Fruit fly (Drosophila melanogaster) whole organism, embryonic: Measurements from ENCODE around the gene Drsl1.

Source experiments
- Awh ChIP-seq: fragments of 200-800 bp; sonication (Bioruptor generic); IDR thresholded peaks from 2 replicates; pipeline ENCODE4, ENCODE4 v1.3.6; 2022; ENCODE audit warnings: missing biosample characterization, missing genetic modification characterization
- CG12104 ChIP-seq: fragments of 200-800 bp; sonication (Bioruptor generic); optimal IDR thresholded peaks from 3 replicates; lab custom pipeline; 2016; ENCODE audit warnings: missing biosample characterization, missing genetic modification characterization
- CG12236 ChIP-seq: fragments of 200-800 bp; sonication (Bioruptor generic); optimal IDR thresholded peaks from 2 replicates; lab custom pipeline; 2016; ENCODE audit warnings: missing biosample characterization, missing genetic modification characterization
- CG1233 ChIP-seq: fragments of 200-800 bp; sonication (Bioruptor generic); optimal IDR thresholded peaks from 4 replicates; lab custom pipeline; 2018; ENCODE audit warnings: missing biosample characterization, mild to moderate bottlenecking, missing genetic modification characterization
- CG15073 ChIP-seq: fragments of 200-800 bp; sonication (Bioruptor generic); optimal IDR thresholded peaks from 2 replicates; lab custom pipeline; 2016; ENCODE audit warnings: missing biosample characterization, missing genetic modification characterization
- CG1647 ChIP-seq: fragments of 200-800 bp; sonication (Bioruptor generic); optimal IDR thresholded peaks from 3 replicates; lab custom pipeline; 2016; ENCODE audit warnings: missing biosample characterization, missing genetic modification characterization
- CG16815 ChIP-seq: fragments of 200-800 bp; sonication (Bioruptor generic); optimal IDR thresholded peaks from 3 replicates; lab custom pipeline; 2017; ENCODE audit warnings: missing biosample characterization, mild to moderate bottlenecking, missing genetic modification characterization
- CG17912 ChIP-seq: fragments of 200-800 bp; sonication (Bioruptor generic); optimal IDR thresholded peaks from 2 replicates; lab custom pipeline; 2018; ENCODE audit warnings: missing biosample characterization, mild to moderate bottlenecking, missing genetic modification characterization
- CG1792 ChIP-seq: fragments of 200-800 bp; sonication (Bioruptor generic); optimal IDR thresholded peaks from 2 replicates; lab custom pipeline; 2016; ENCODE audit warnings: missing biosample characterization, missing genetic modification characterization
- CG1832 ChIP-seq: fragments of 200-800 bp; sonication (Bioruptor generic); optimal IDR thresholded peaks from 2 replicates; lab custom pipeline; 2017; ENCODE audit warnings: missing biosample characterization, mild to moderate bottlenecking, missing genetic modification characterization, inconsistent platforms
- CG2678 ChIP-seq: fragments of 200-800 bp; sonication (Bioruptor generic); optimal IDR thresholded peaks from 3 replicates; lab custom pipeline; 2019; ENCODE audit warnings: missing biosample characterization, mild to moderate bottlenecking, missing genetic modification characterization, moderate library complexity
- CG2712 ChIP-seq: fragments of 200-800 bp; optimal IDR thresholded peaks from 3 replicates; lab custom pipeline; 2019; ENCODE audit warnings: missing biosample characterization, mild to moderate bottlenecking, missing genetic modification characterization, moderate library complexity
- CG31388 ChIP-seq: fragments of 200-800 bp; sonication (Bioruptor generic); optimal IDR thresholded peaks from 2 replicates; lab custom pipeline; 2016; ENCODE audit warnings: missing biosample characterization, missing genetic modification characterization
- CG31441 ChIP-seq: fragments of 200-800 bp; sonication (Bioruptor generic); IDR thresholded peaks from 2 replicates; pipeline ENCODE4 v1.3.6; 2022; ENCODE audit warnings: missing biosample characterization, missing genetic modification characterization
- CG7928 ChIP-seq: fragments of 200-800 bp; sonication (Bioruptor generic); optimal IDR thresholded peaks from 2 replicates; lab custom pipeline; 2017; ENCODE audit warnings: missing biosample characterization, mild to moderate bottlenecking, missing genetic modification characterization
- CG8359 ChIP-seq: fragments of 200-800 bp; sonication (Bioruptor generic); optimal IDR thresholded peaks from 2 replicates; lab custom pipeline; 2017; ENCODE audit warnings: missing biosample characterization, mild to moderate bottlenecking, missing genetic modification characterization, borderline replicate concordance
- CG9215 ChIP-seq: fragments of 200-800 bp; sonication (Bioruptor generic); IDR thresholded peaks from 2 replicates; pipeline ENCODE4 v1.3.6; 2022; ENCODE audit warnings: missing biosample characterization, missing genetic modification characterization
- CG9437 ChIP-seq: fragments of 200-800 bp; sonication (Bioruptor generic); optimal IDR thresholded peaks from 2 replicates; lab custom pipeline; 2018; ENCODE audit warnings: missing biosample characterization, mild to moderate bottlenecking, missing genetic modification characterization
- CTCF ChIP-seq: fragments of 200-800 bp; sonication (Bioruptor generic); optimal IDR thresholded peaks from 2 replicates; lab custom pipeline; 2017; ENCODE audit warnings: missing biosample characterization, mild to moderate bottlenecking, missing genetic modification characterization, moderate library complexity
- Camta ChIP-seq: fragments of 200-800 bp; sonication (Bioruptor generic); optimal IDR thresholded peaks from 2 replicates; lab custom pipeline; 2016; ENCODE audit warnings: missing biosample characterization, missing genetic modification characterization
- CkIIα-i1 ChIP-seq: fragments of 200-800 bp; sonication (Bioruptor generic); IDR thresholded peaks from 2 replicates; pipeline ENCODE4 v1.3.6; 2022; ENCODE audit warnings: missing biosample characterization, missing genetic modification characterization
- Hr3 ChIP-seq: fragments of 200-800 bp; sonication (Bioruptor generic); optimal IDR thresholded peaks from 3 replicates; lab custom pipeline; 2016; ENCODE audit warnings: missing biosample characterization, missing genetic modification characterization
- Hr78 ChIP-seq, 2 experiments: fragments of 200-800 bp in 1 of 2; fragments of >200 bp in 1 of 2; sonication (Bioruptor generic) in 1 of 2; optimal IDR thresholded peaks; 2 replicates each; lab custom pipeline; 2017 to 2019; ENCODE audit warnings: missing biosample characterization in 2 of 2, missing genetic modification characterization in 2 of 2, mild to moderate bottlenecking in 1 of 2, moderate library complexity in 1 of 2
- Jarid2 ChIP-seq: fragments of 200-800 bp; sonication (Bioruptor generic); optimal IDR thresholded peaks from 3 replicates; lab custom pipeline; 2017; ENCODE audit warnings: mild to moderate bottlenecking, missing biosample characterization, missing genetic modification reagents, missing genetic modification characterization
- Kr ChIP-seq: fragments of 200-800 bp; sonication (Bioruptor generic); optimal IDR thresholded peaks from 2 replicates; lab custom pipeline; 2017; ENCODE audit warnings: missing biosample characterization, mild to moderate bottlenecking, missing genetic modification characterization
- Lhr ChIP-seq: fragments of 200-800 bp; sonication (Bioruptor generic); optimal IDR thresholded peaks from 3 replicates; lab custom pipeline; 2017; ENCODE audit warnings: mild to moderate bottlenecking, missing biosample characterization, missing genetic modification reagents, missing genetic modification characterization
- MBD-R2 ChIP-seq: fragments of 200-800 bp; sonication (Bioruptor generic); IDR thresholded peaks from 2 replicates; pipeline ENCODE4 v1.3.6; 2022; ENCODE audit warnings: missing biosample characterization, missing genetic modification characterization
- Opbp ChIP-seq: fragments of 200-800 bp; sonication (Bioruptor generic); IDR thresholded peaks from 3 replicates; pipeline ENCODE4 v1.3.6; 2022; ENCODE audit warnings: missing biosample characterization, missing genetic modification characterization; ENCODE audit not compliant: partially characterized antibody
- Ravus ChIP-seq: fragments of 200-800 bp; sonication (Bioruptor generic); IDR thresholded peaks from 2 replicates; pipeline ENCODE4 v1.3.6; 2022; ENCODE audit warnings: missing biosample characterization, missing genetic modification characterization
- Sox100B ChIP-seq: fragments of 200-800 bp; sonication (Bioruptor generic); optimal IDR thresholded peaks from 3 replicates; lab custom pipeline; 2018; ENCODE audit warnings: missing biosample characterization, mild to moderate bottlenecking, missing genetic modification characterization
- YL-1 ChIP-seq: fragments of 200-800 bp; sonication (Bioruptor generic); optimal IDR thresholded peaks from 3 replicates; lab custom pipeline; 2017; ENCODE audit warnings: missing biosample characterization, mild to moderate bottlenecking, missing genetic modification characterization
- ato ChIP-seq: fragments of 200-800 bp; sonication (Bioruptor generic); IDR thresholded peaks from 2 replicates; pipeline ENCODE4 v1.3.6; 2022; ENCODE audit warnings: missing biosample characterization, missing genetic modification characterization; ENCODE audit not compliant: partially characterized antibody
- bab2 ChIP-seq: fragments of 200-800 bp; sonication (Bioruptor generic); optimal IDR thresholded peaks from 2 replicates; lab custom pipeline; 2016; ENCODE audit warnings: missing biosample characterization, missing genetic modification characterization
- bbx ChIP-seq: fragments of 200-800 bp; sonication (Bioruptor generic); IDR thresholded peaks from 2 replicates; pipeline ENCODE4 v1.3.6; 2022; ENCODE audit warnings: missing biosample characterization, missing genetic modification characterization; ENCODE audit not compliant: partially characterized antibody
- bsh ChIP-seq, 2 experiments: fragments of 200-800 bp; sonication (Bioruptor generic); optimal IDR thresholded peaks; 2 replicates each; lab custom pipeline; 2017 to 2018; ENCODE audit warnings: mild to moderate bottlenecking in 2 of 2, missing biosample characterization in 2 of 2, missing genetic modification characterization in 2 of 2, moderate library complexity in 1 of 2
- ci ChIP-seq: fragments of 200-800 bp; sonication (Bioruptor generic); IDR thresholded peaks from 3 replicates; pipeline ENCODE4 v1.3.6; 2022; ENCODE audit warnings: missing biosample characterization, missing genetic modification characterization
- da ChIP-seq: fragments of 200-800 bp; sonication (Bioruptor generic); optimal IDR thresholded peaks from 2 replicates; lab custom pipeline; 2016; ENCODE audit warnings: missing biosample characterization, missing genetic modification characterization
- danr ChIP-seq: fragments of 200-800 bp; sonication (Bioruptor generic); IDR thresholded peaks from 2 replicates; pipeline ENCODE4 v1.3.6; 2022; ENCODE audit warnings: missing biosample characterization, missing genetic modification characterization
- dimm ChIP-seq: fragments of 200-800 bp; sonication (Bioruptor generic); IDR thresholded peaks from 2 replicates; pipeline ENCODE4 v1.3.6; 2022; ENCODE audit warnings: missing biosample characterization, missing genetic modification characterization
- gce ChIP-seq: fragments of 200-800 bp; sonication (Bioruptor generic); IDR thresholded peaks from 3 replicates; pipeline ENCODE4 v1.3.6; 2022; ENCODE audit warnings: missing biosample characterization, missing genetic modification characterization
- gsb-n ChIP-seq: fragments of 200-800 bp; sonication (Bioruptor generic); optimal IDR thresholded peaks from 3 replicates; lab custom pipeline; 2018; ENCODE audit warnings: missing biosample characterization, mild to moderate bottlenecking, missing genetic modification characterization
- hb ChIP-seq: fragments of 200-800 bp; sonication (Bioruptor generic); IDR thresholded peaks from 3 replicates; pipeline ENCODE4 v1.3.6; 2022; ENCODE audit warnings: missing biosample characterization, missing genetic modification characterization; ENCODE audit not compliant: partially characterized antibody
- lov ChIP-seq, 2 experiments: fragments of 200-800 bp in 1 of 2; fragments of >200 bp in 1 of 2; sonication (Bioruptor generic) in 1 of 2; IDR thresholded peaks in 1 of 2; optimal IDR thresholded peaks in 1 of 2; 2 replicates in 1 of 2; 3 replicates in 1 of 2; pipeline versions ENCODE4 v1.3.6 to Lab custom; 2017 to 2022; ENCODE audit warnings: missing biosample characterization in 1 of 2, missing genetic modification characterization in 1 of 2
- pros ChIP-seq: fragments of 200-800 bp; sonication (Bioruptor generic); optimal IDR thresholded peaks from 3 replicates; lab custom pipeline; 2019; ENCODE audit warnings: missing biosample characterization, mild to moderate bottlenecking, missing genetic modification characterization, moderate library complexity
- ranshi ChIP-seq: fragments of 200-800 bp; sonication (Bioruptor generic); IDR thresholded peaks from 2 replicates; pipeline ENCODE4 v1.3.6; 2022; ENCODE audit warnings: missing biosample characterization, missing genetic modification characterization
- sc ChIP-seq, 3 experiments: fragments of >200 bp in 2 of 3; fragments of 200-800 bp in 1 of 3; sonication (Bioruptor generic) in 1 of 3; optimal IDR thresholded peaks; 2 replicates in 2 of 3; 3 replicates in 1 of 3; lab custom pipeline; 2017; ENCODE audit warnings: mild to moderate bottlenecking in 1 of 3, missing biosample characterization in 1 of 3, missing genetic modification characterization in 1 of 3, missing genetic modification reagents in 1 of 3
- sug ChIP-seq: fragments of 200-800 bp; optimal IDR thresholded peaks from 2 replicates; lab custom pipeline; 2019; ENCODE audit warnings: missing biosample characterization, mild to moderate bottlenecking, missing genetic modification characterization, moderate library complexity
- toy ChIP-seq: fragments of 200-800 bp; sonication (Bioruptor generic); IDR thresholded peaks from 2 replicates; pipeline ENCODE4 v1.3.6; 2022; ENCODE audit warnings: missing biosample characterization, missing genetic modification characterization
- ttk ChIP-seq: fragments of 200-800 bp; sonication (Bioruptor generic); IDR thresholded peaks from 2 replicates; pipeline ENCODE4 v2.1.2; 2022; ENCODE audit warnings: missing biosample characterization, missing genetic modification characterization
- unpg ChIP-seq: fragments of 200-800 bp; sonication (Bioruptor generic); optimal IDR thresholded peaks from 3 replicates; lab custom pipeline; 2018; ENCODE audit warnings: missing biosample characterization, mild to moderate bottlenecking, missing genetic modification characterization, moderate library complexity

The Drsl1 gene

dm6 chr3L:3319223-3319643 is 16.4 kb downstream of the Drsl1 start, which contains the start of the genes PIG-C, CG12016 and Dpm2 (continued):
- no peak; the same call in none of the 2 replicates for TF ChIP-seq CG9215 (GFP tag; lab: Robert Waterston, UW)
- TF ChIP-seq Hr78 (GFP tag; optimal IDR thresholded peaks at IDR 0.05; lab: Kevin White, UChicago): no peak
- TF ChIP-seq CG12104 (GFP tag; lab: Kevin White, UChicago): peak; percentile 24
- no peak for TF ChIP-seq sc (optimal IDR thresholded peaks at IDR 0.05; lab: Kevin White, UChicago)
- no peak for TF ChIP-seq sc (GFP tag; optimal IDR thresholded peaks at IDR 0.05; lab: Kevin White, UChicago)
- peak; percentile 53 for TF ChIP-seq CG1792 (GFP tag; lab: Kevin White, UChicago)
- TF ChIP-seq CG2678 (tag; lab: Kevin White, UChicago): no peak
- peak; percentile 14 for TF ChIP-seq CG9437 (GFP tag; lab: Kevin White, UChicago)
- TF ChIP-seq sug: peak; percentile 81
- peak; percentile 38 for TF ChIP-seq YL-1 (GFP tag; lab: Kevin White, UChicago)
- TF ChIP-seq CG31441: peak; percentile 69; the same call in 1 of the 2 replicates
- 0 out of 2 replicates have a peak, but pooled peaks have one; percentile 58 for TF ChIP-seq ranshi (GFP tag; lab: Robert Waterston, UW)
- peak; percentile 48 for TF ChIP-seq Hr3
- peak; percentile 54 for TF ChIP-seq Camta (GFP tag; lab: Kevin White, UChicago)
- TF ChIP-seq Sox100B (GFP tag; lab: Kevin White, UChicago): no peak
- peak; percentile 96 for TF ChIP-seq hb (GFP tag; lab: Robert Waterston, UW)
- no peak for TF ChIP-seq CkIIα-i1 (GFP tag; lab: Robert Waterston, UW)
- TF ChIP-seq CG8359 (GFP tag; lab: Kevin White, UChicago): no peak
- peak; percentile 89 for TF ChIP-seq MBD-R2
- TF ChIP-seq CG16815 (GFP tag; lab: Kevin White, UChicago): peak; percentile 31
- TF ChIP-seq ato (GFP tag; lab: Robert Waterston, UW): peak; percentile 91
- TF ChIP-seq CG1233 (GFP tag; lab: Kevin White, UChicago): peak; percentile 26
- peak in 1 of 2 experiments; percentile 43 for TF ChIP-seq bsh (GFP tag; optimal IDR thresholded peaks at IDR 0.05; lab: Kevin White, UChicago)
- peak; percentile 95 for TF ChIP-seq bbx (GFP tag; lab: Robert Waterston, UW)
- peak; percentile 25 for TF ChIP-seq CG31388 (GFP tag; lab: Kevin White, UChicago)
- peak; percentile 55; the same call in 1 of the 2 replicates for TF ChIP-seq ttk (GFP tag; lab: Robert Waterston, UW)
- TF ChIP-seq dimm (GFP tag; lab: Robert Waterston, UW): no peak
- no peak for TF ChIP-seq CG12236 (GFP tag; lab: Kevin White, UChicago)
- TF ChIP-seq danr (GFP tag; lab: Robert Waterston, UW): no peak
- TF ChIP-seq toy: no peak
- TF ChIP-seq Ravus: no peak
- no peak for TF ChIP-seq gce (GFP tag; lab: Robert Waterston, UW)
- TF ChIP-seq Kr (GFP tag; lab: Kevin White, UChicago): no peak
- TF ChIP-seq ci (GFP tag; lab: Robert Waterston, UW): no peak
- TF ChIP-seq da (GFP tag; lab: Kevin White, UChicago): peak; percentile 31
- TF ChIP-seq bab2 (GFP tag; lab: Kevin White, UChicago): peak; percentile 52
- peak; percentile 63 for TF ChIP-seq CG1647 (GFP tag; lab: Kevin White, UChicago)
- TF ChIP-seq CG17912: no peak
- no peak for TF ChIP-seq Jarid2 (GFP tag; lab: Kevin White, UChicago)
- peak; percentile 81 for TF ChIP-seq CG2712 (tag; lab: Kevin White, UChicago)
- peak; percentile 96 for TF ChIP-seq Opbp (GFP tag; lab: Robert Waterston, UW)
- peak; percentile 59 for TF ChIP-seq Lhr
- TF ChIP-seq Awh (GFP tag; lab: Robert Waterston, UW): no peak
- TF ChIP-seq CG15073 (GFP tag; lab: Kevin White, UChicago): no peak
- TF ChIP-seq gsb-n (tag; lab: Kevin White, UChicago): no peak
- peak; percentile 38 for TF ChIP-seq CG7928 (GFP tag; lab: Kevin White, UChicago)
- TF ChIP-seq CTCF (GFP tag; lab: Kevin White, UChicago): no peak
- no peak for TF ChIP-seq CG1832 (GFP tag; lab: Kevin White, UChicago)
- TF ChIP-seq unpg (GFP tag; lab: Kevin White, UChicago): no peak
- no peak for TF ChIP-seq pros (GFP tag; lab: Kevin White, UChicago)
- no peak for TF ChIP-seq lov (optimal IDR thresholded peaks at IDR 0.05; lab: Kevin White, UChicago)
- TF ChIP-seq lov (GFP tag; IDR thresholded peaks at IDR 0.05; lab: Robert Waterston, UW): 0 out of 3 replicates have a peak, but pooled peaks have one; percentile 9
